Fruit fly (Drosophila melanogaster): Measurements from ENCODE around the gene MsrA.

MsrA gene

DNA sequence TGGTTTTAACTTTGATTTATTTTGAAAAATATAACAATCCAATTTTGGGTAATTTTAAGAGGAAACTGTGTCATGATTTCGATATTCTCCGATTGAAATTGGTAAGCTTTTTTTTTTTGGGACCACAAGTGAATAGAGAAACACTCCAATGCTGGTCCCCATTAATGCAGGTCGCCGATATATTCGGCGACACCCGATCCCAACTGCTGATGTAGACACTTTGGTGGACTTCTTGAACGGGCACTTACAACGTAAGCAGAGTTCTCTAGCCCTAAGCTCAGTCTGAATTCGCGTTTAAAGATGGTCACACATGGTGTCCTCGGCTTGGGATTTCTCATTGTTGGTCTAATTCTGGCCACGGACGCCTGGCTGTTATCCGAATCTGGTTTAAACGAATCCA is 9.5 kb downstream of the MsrA start, which contains the start of gene yellow-k:
Gene yellow-k, plus strand, starts transcription at position 301 of the 400 bp plus-strand sequence.
- no peak for TF ChIP-seq psq (GFP tag; optimal IDR thresholded peaks at IDR 0.05)
- no peak for TF ChIP-seq tai (GFP tag; optimal IDR thresholded peaks at IDR 0.05)
- TF ChIP-seq Dif (GFP tag; optimal IDR thresholded peaks at IDR 0.05; ENCODE audit: partially characterized antibody) = no peak
- TF ChIP-seq Hr83 (GFP tag; optimal IDR thresholded peaks at IDR 0.05; ENCODE audit: poor library complexity, severe bottlenecking) = no peak
- no peak for TF ChIP-seq CrebA (GFP tag; optimal IDR thresholded peaks at IDR 0.05; ENCODE audit: borderline replicate concordance)

DNA sequence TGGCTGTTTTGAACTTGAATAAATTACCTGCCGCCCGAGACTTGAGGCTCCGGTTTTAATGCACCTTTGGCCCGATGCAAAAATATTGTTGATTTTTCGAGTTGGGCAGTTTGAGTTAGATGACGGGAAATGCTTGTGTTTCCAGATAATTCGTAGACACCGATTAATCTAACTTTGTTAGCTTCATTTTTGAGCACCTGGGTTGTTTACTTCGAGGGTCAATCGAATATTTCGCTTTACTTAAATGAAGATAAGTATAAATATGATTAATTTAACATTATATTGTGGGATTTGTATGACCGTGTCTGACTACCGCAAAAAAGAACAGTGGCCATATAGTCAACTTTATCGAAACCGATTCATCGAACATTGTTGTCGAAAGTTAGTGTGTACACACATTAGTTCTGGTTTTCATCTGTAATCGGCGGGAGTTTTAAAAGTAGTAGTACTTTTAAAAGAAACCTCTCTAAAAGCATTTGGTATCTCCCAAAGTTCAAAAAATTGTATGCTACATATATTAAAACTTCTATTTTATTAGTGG is 13.0 kb downstream of the MsrA start, which contains the start of gene CG7945:
Gene CG7945, minus strand, starts transcription at position 332 of the 541 bp plus-strand sequence.
- TF ChIP-seq Hnf4 (GFP tag; optimal IDR thresholded peaks at IDR 0.05) (peak; percentile 5), Rel (GFP tag; optimal IDR thresholded peaks at IDR 0.05) (peak; percentile 47), Rel (tag; optimal IDR thresholded peaks at IDR 0.05) (peak; percentile 99), Hr83 (GFP tag; optimal IDR thresholded peaks at IDR 0.05; ENCODE audit: poor library complexity, severe bottlenecking) (no peak), sage (GFP tag; optimal IDR thresholded peaks at IDR 0.05) (peak; percentile 48), lola (GFP tag; optimal IDR thresholded peaks at IDR 0.05) (no peak)

DNA sequence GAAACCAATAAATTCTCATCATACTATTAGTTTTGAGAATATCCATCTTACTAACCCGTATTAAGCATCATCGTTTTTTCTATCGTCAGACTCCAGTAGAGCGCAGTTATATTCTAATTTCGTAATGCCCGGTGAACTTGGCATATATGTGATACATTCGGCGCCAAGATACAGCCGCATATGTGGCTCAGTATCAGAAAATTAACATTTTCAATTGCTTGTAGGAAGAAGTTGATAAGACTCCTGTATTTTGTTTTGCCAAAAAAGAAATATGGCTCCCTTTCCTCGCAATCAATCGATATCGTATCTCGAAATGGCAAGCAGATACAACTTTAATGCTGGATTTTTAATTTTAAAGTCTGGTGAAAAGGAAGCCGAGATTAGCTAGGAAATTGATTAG is 14.3 kb downstream of the MsrA start, which contains the start of gene CG33986:
Gene CG33986, minus strand, starts transcription at position 101 of the 400 bp plus-strand sequence.
- TF ChIP-seq Hr78 (GFP tag; optimal IDR thresholded peaks at IDR 0.05) (no peak), Mio (GFP tag; optimal IDR thresholded peaks at IDR 0.05) (no peak), Sp1 (GFP tag; optimal IDR thresholded peaks at IDR 0.05) (no peak), lola (GFP tag; optimal IDR thresholded peaks at IDR 0.05) (no peak), foxo (GFP tag; optimal IDR thresholded peaks at IDR 0.05) (no peak), h (GFP tag; optimal IDR thresholded peaks at IDR 0.05) (no peak), OdsH (GFP tag; optimal IDR thresholded peaks at IDR 0.05) (no peak), Hnf4 (GFP tag; optimal IDR thresholded peaks at IDR 0.05) (no peak), br (GFP tag; optimal IDR thresholded peaks at IDR 0.05) (no peak), Myc (optimal IDR thresholded peaks at IDR 0.05) (no peak), N (GFP tag; optimal IDR thresholded peaks at IDR 0.05) (no peak), Vsx2 (GFP tag; optimal IDR thresholded peaks at IDR 0.05; ENCODE audit: partially characterized antibody) (no peak), dmrt93B (GFP tag; optimal IDR thresholded peaks at IDR 0.05) (no peak), Hr83 (GFP tag; optimal IDR thresholded peaks at IDR 0.05; ENCODE audit: poor library complexity, severe bottlenecking) (no peak), psq (GFP tag; optimal IDR thresholded peaks at IDR 0.05) (no peak), woc (GFP tag; optimal IDR thresholded peaks at IDR 0.05) (no peak), Rel (GFP tag; optimal IDR thresholded peaks at IDR 0.05) (no peak), Rel (tag; optimal IDR thresholded peaks at IDR 0.05) (no peak), GATAd (GFP tag; optimal IDR thresholded peaks at IDR 0.05) (no peak)

DNA sequence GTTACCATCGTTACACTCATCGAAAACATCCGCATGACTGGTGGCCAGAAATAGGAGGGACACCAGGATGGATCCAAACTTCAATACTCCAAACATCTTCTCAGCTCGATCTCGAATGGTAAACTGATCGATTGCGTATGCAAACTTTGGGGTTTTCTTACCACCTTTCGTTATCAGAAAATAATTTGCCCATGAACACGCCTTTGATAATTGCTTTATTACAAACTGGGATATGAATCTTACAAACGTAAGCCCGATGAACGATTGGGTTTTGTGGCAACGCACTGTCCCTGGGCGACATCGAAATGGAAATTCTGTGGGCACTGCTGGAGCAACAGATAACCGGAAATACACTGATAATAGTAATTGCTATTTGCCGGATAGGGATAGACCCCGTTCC is 15.9 kb downstream of the MsrA start, which contains the start of gene CG33985:
Gene CG33985, minus strand, starts transcription at position 101 of the 400 bp plus-strand sequence.
- TF ChIP-seq HLH106 (tag; optimal IDR thresholded peaks at IDR 0.05) (no peak), brk (GFP tag; optimal IDR thresholded peaks at IDR 0.05) (no peak), sage (GFP tag; optimal IDR thresholded peaks at IDR 0.05) (no peak), dsf (GFP tag; optimal IDR thresholded peaks at IDR 0.05; ENCODE audit: borderline replicate concordance) (no peak), Dfd (GFP tag; optimal IDR thresholded peaks at IDR 0.05) (no peak), dmrt93B (GFP tag; optimal IDR thresholded peaks at IDR 0.05) (no peak), lola (GFP tag; optimal IDR thresholded peaks at IDR 0.05) (no peak), tai (GFP tag; optimal IDR thresholded peaks at IDR 0.05) (no peak), br (GFP tag; optimal IDR thresholded peaks at IDR 0.05) (no peak), ey (GFP tag; optimal IDR thresholded peaks at IDR 0.05) (no peak), foxo (GFP tag; optimal IDR thresholded peaks at IDR 0.05) (no peak), h (GFP tag; optimal IDR thresholded peaks at IDR 0.05) (no peak), Sp1 (GFP tag; optimal IDR thresholded peaks at IDR 0.05) (no peak), jim (GFP tag; optimal IDR thresholded peaks at IDR 0.05) (no peak), CG9705 (GFP tag; optimal IDR thresholded peaks at IDR 0.05) (no peak), GATAd (GFP tag; optimal IDR thresholded peaks at IDR 0.05) (no peak), Hr78 (GFP tag; optimal IDR thresholded peaks at IDR 0.05) (no peak), Hnf4 (GFP tag; optimal IDR thresholded peaks at IDR 0.05) (no peak), Abd-B (GFP tag; optimal IDR thresholded peaks at IDR 0.05) (no peak)

DNA sequence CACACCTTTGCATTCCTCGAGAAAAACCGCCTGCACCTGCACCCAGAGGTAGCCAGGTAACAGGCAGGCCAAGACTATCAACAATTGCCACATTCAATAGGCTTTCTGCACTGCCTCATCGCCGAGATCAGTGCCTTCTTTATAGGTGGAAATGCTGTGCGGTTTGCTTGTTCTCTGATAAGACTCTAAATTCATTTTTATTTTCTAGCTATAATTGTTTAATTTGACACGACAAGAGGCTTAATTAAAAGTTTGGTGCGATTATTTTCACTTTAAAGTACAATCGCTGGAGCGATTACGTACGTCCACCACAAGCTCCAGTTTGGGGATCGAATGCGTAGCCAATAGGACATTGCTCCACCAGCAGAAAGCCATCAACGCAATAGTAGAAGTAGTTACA is 16.6 kb downstream of the MsrA start, which contains the start of gene CG42729:
Gene CG42729, minus strand, starts transcription at position 101 of the 400 bp plus-strand sequence.
- no peak for TF ChIP-seq N (GFP tag; optimal IDR thresholded peaks at IDR 0.05)

Measured in whole organism, wandering third instar larva.